Worm (Caenorhabditis elegans) whole organism, L2 larva: ENCODE results near the gene F19H8.2.

Experiments used
- ceh-16 ChIP-seq: fragments of 150-350 bp; optimal IDR thresholded peaks from 2 replicates; lab custom pipeline; 2014; ENCODE audit warnings: missing biosample characterization, missing genetic modification characterization
- elt-1 ChIP-seq: fragments of 150-350 bp; optimal IDR thresholded peaks from 2 replicates; lab custom pipeline; 2014; ENCODE audit warnings: missing biosample characterization, missing genetic modification characterization
- lin-13 ChIP-seq: fragments of 150-350 bp; optimal IDR thresholded peaks from 2 replicates; lab custom pipeline; 2014; ENCODE audit warnings: missing biosample characterization, missing genetic modification reagents, missing genetic modification characterization
- lsy-2 ChIP-seq, 2 experiments: fragments of 150-350 bp in 1 of 2; sonication (generic microtip) in 1 of 2; optimal IDR thresholded peaks; 2 replicates each; lab custom pipeline; 2014 to 2017; ENCODE audit warnings: missing biosample characterization in 2 of 2, missing genetic modification characterization in 2 of 2
- nhr-10 ChIP-seq: sonication (generic microtip); optimal IDR thresholded peaks from 2 replicates; lab custom pipeline; 2017; ENCODE audit warnings: missing biosample characterization, missing genetic modification characterization
- nhr-237 ChIP-seq: fragments of 150-350 bp; optimal IDR thresholded peaks from 2 replicates; lab custom pipeline; 2014; ENCODE audit warnings: missing biosample characterization, missing genetic modification characterization
- unc-62 ChIP-seq: fragments of 150-350 bp; optimal IDR thresholded peaks from 2 replicates; lab custom pipeline; 2014; ENCODE audit warnings: missing biosample characterization, missing genetic modification reagents, missing genetic modification characterization

ce11 chrII:14602735-14603134 lies 2.9 kb downstream of the F19H8.2 start:
- TF ChIP-seq lsy-2 (tag; optimal IDR thresholded peaks at IDR 0.05; lab: Kevin White, UChicago), result no peak
- TF ChIP-seq elt-1 (tag; lab: Kevin White, UChicago), result no peak
- TF ChIP-seq ceh-16 (tag; lab: Kevin White, UChicago), result no peak
- TF ChIP-seq lin-13, result no peak
- TF ChIP-seq nhr-10 (tag; lab: Kevin White, UChicago), result no peak
- no peak for TF ChIP-seq nhr-237 (tag; lab: Kevin White, UChicago)
- no peak for TF ChIP-seq unc-62 (GFP tag; lab: Kevin White, UChicago)
